Worm (Caenorhabditis elegans) whole organism, L1 larva: ENCODE results near the gene T27A10.2.

Source experiments
- alr-1 ChIP-seq: fragments of 200-800 bp; sonication (Bioruptor generic); optimal IDR thresholded peaks from 2 replicates; lab custom pipeline; 2018; ENCODE audit warnings: borderline replicate concordance, mild to moderate bottlenecking, missing genetic modification characterization, missing compliant biosample characterization
- blmp-1 ChIP-seq: fragments of 150-350 bp; optimal IDR thresholded peaks from 2 replicates; lab custom pipeline; 2014; ENCODE audit warnings: missing biosample characterization, missing genetic modification characterization
- ceh-63 ChIP-seq: fragments of 200-800 bp; sonication (Bioruptor generic); optimal IDR thresholded peaks from 2 replicates; lab custom pipeline; 2018; ENCODE audit warnings: mild to moderate bottlenecking, missing genetic modification characterization, missing compliant biosample characterization
- ceh-8 ChIP-seq: fragments of 200-800 bp; sonication (Bioruptor generic); optimal IDR thresholded peaks from 2 replicates; lab custom pipeline; 2018; ENCODE audit warnings: mild to moderate bottlenecking, missing genetic modification characterization, moderate library complexity, missing compliant biosample characterization
- efl-1 ChIP-seq, 4 experiments: fragments of 150-350 bp; optimal IDR thresholded peaks in 3 of 4; peaks in 1 of 4; 1 replicate in 1 of 4; 2 replicates in 3 of 4; lab custom pipeline; 2014; ENCODE audit warnings: missing biosample characterization in 2 of 4, missing genetic modification characterization in 2 of 4, missing genetic modification reagents in 2 of 4
- ets-5 ChIP-seq: fragments of 200-800 bp; sonication (Bioruptor generic); IDR thresholded peaks from 2 replicates; pipeline ENCODE4 v1.3.6; 2022; ENCODE audit warnings: missing genetic modification characterization, missing compliant biosample characterization
- grh-1 ChIP-seq: fragments of 200-800 bp; sonication (Bioruptor generic); IDR thresholded peaks from 2 replicates; pipeline ENCODE4 v1.3.6; 2022; ENCODE audit warnings: missing genetic modification reagents, missing genetic modification characterization, missing compliant biosample characterization
- hlh-17 ChIP-seq: fragments of 200-800 bp; sonication (Bioruptor generic); optimal IDR thresholded peaks from 2 replicates; lab custom pipeline; 2018; ENCODE audit warnings: missing genetic modification characterization, mild to moderate bottlenecking, missing compliant biosample characterization, moderate library complexity, borderline replicate concordance
- isw-1 ChIP-seq: fragments of 200-800 bp; sonication (Bioruptor generic); IDR thresholded peaks from 2 replicates; pipeline ENCODE4 v1.3.6; 2022; ENCODE audit warnings: missing genetic modification characterization, missing compliant biosample characterization
- lin-14 ChIP-seq: fragments of 200-800 bp; sonication (Bioruptor generic); optimal IDR thresholded peaks from 2 replicates; lab custom pipeline; 2018; ENCODE audit warnings: mild to moderate bottlenecking, missing genetic modification characterization, moderate library complexity, missing compliant biosample characterization
- mab-9 ChIP-seq: fragments of 200-800 bp; sonication (Bioruptor generic); IDR thresholded peaks from 2 replicates; pipeline ENCODE4 v1.3.6; 2022; ENCODE audit warnings: missing genetic modification reagents, missing genetic modification characterization, missing compliant biosample characterization
- mef-2 ChIP-seq: fragments of 150-350 bp; optimal IDR thresholded peaks from 2 replicates; lab custom pipeline; 2014; ENCODE audit warnings: missing biosample characterization, missing genetic modification characterization
- nhr-90 ChIP-seq: sonication (generic microtip); optimal IDR thresholded peaks from 2 replicates; lab custom pipeline; 2016; ENCODE audit warnings: mild to moderate bottlenecking, missing genetic modification characterization, missing compliant biosample characterization; ENCODE audit not compliant: poor library complexity
- pqm-1 ChIP-seq: sonication (generic microtip); optimal IDR thresholded peaks from 3 replicates; lab custom pipeline; 2017; ENCODE audit warnings: missing biosample characterization, missing genetic modification characterization
- sox-4 ChIP-seq: sonication (generic microtip); optimal IDR thresholded peaks from 2 replicates; lab custom pipeline; 2016; ENCODE audit warnings: missing genetic modification characterization, missing compliant biosample characterization
- tbx-2 ChIP-seq: sonication (generic microtip); optimal IDR thresholded peaks from 2 replicates; lab custom pipeline; 2016; ENCODE audit warnings: missing genetic modification characterization, missing compliant biosample characterization
- unc-130 ChIP-seq: fragments of 150-350 bp; optimal IDR thresholded peaks from 2 replicates; lab custom pipeline; 2017; ENCODE audit warnings: missing biosample characterization, missing genetic modification characterization, inconsistent platforms
- unc-30 ChIP-seq: sonication (generic microtip); optimal IDR thresholded peaks from 2 replicates; lab custom pipeline; 2017; ENCODE audit warnings: missing biosample characterization, missing genetic modification characterization
- unc-98 ChIP-seq: fragments of 200-800 bp; sonication (Bioruptor generic); IDR thresholded peaks from 2 replicates; pipeline ENCODE4 v1.3.6; 2022; ENCODE audit warnings: missing genetic modification characterization, missing compliant biosample characterization
- xbp-1 ChIP-seq: sonication (generic microtip); optimal IDR thresholded peaks from 2 replicates; lab custom pipeline; 2016; ENCODE audit warnings: missing genetic modification characterization, missing compliant biosample characterization

Gene T27A10.2

ce11 chrX:3631550-3631949, 45.8 kb downstream of the T27A10.2 start:
- peak; percentile 87; the same call in 1 of the 2 replicates for TF ChIP-seq ets-5 (GFP tag; lab: Robert Waterston, UW)
- TF ChIP-seq alr-1 (tag; lab: Kevin White, UChicago): peak; percentile 36
- TF ChIP-seq unc-98 (GFP tag; lab: Robert Waterston, UW): 0 out of 2 replicates have a peak, but pooled peaks have one; percentile 8
- TF ChIP-seq unc-30 (tag; lab: Kevin White, UChicago): no peak
- TF ChIP-seq hlh-17: peak; percentile 30

ce11 chrX:3633654-3634053, 47.9 kb downstream of the T27A10.2 start, which contains the start of gene gst-11:
Gene gst-11, minus strand, starts transcription at chrX:3633754.
- TF ChIP-seq ceh-8 (peak; percentile 25), ets-5 (GFP tag; lab: Robert Waterston, UW) (no peak)

ce11 chrX:3634782-3635181, 49.0 kb downstream of the T27A10.2 start:
- TF ChIP-seq sox-4 (tag; lab: Kevin White, UChicago) (no peak), isw-1 (GFP tag; lab: Robert Waterston, UW) (no peak), mab-9 (GFP tag; lab: Robert Waterston, UW) (no peak), unc-130 (no peak), lin-14 (peak; percentile 52), tbx-2 (no peak), ceh-63 (no peak), xbp-1 (tag; lab: Kevin White, UChicago) (no peak), mef-2 (tag; lab: Kevin White, UChicago) (no peak), efl-1 (optimal IDR thresholded peaks at IDR 0.05; lab: Kevin White, UChicago) (no peak), efl-1 (GFP tag; optimal IDR thresholded peaks at IDR 0.05 in 1 of 2; lab: Kevin White, UChicago) (peak in 1 of 2 experiments; percentile 42), grh-1 (GFP tag; lab: Robert Waterston, UW) (no peak), nhr-90 (no peak), blmp-1 (tag; lab: Kevin White, UChicago) (no peak), pqm-1 (no peak)
